Fruit fly (Drosophila melanogaster) whole organism, adult: Measurements from ENCODE around the gene CG44002.
A peak's percentile ranks its signal among the peaks of the same experiment; 100 is the strongest.

ENCODE experiments used
- CG11617 ChIP-seq: fragments of 200-800 bp; sonication (Bioruptor generic); optimal IDR thresholded peaks from 2 replicates; lab custom pipeline; 2017; ENCODE audit warnings: mild to moderate bottlenecking, missing biosample characterization, missing genetic modification reagents, missing genetic modification characterization
- CG12768 ChIP-seq: fragments of 200-800 bp; sonication (Bioruptor generic); optimal IDR thresholded peaks from 2 replicates; lab custom pipeline; 2017; ENCODE audit warnings: missing biosample characterization, missing genetic modification characterization, mild to moderate bottlenecking, moderate library complexity, missing genetic modification reagents
- CG14711 ChIP-seq: fragments of 200-800 bp; sonication (Bioruptor generic); optimal IDR thresholded peaks from 2 replicates; lab custom pipeline; 2018; ENCODE audit warnings: missing biosample characterization, mild to moderate bottlenecking, missing genetic modification characterization, moderate library complexity
- CG1620 ChIP-seq: fragments of 200-800 bp; sonication (Bioruptor generic); optimal IDR thresholded peaks from 2 replicates; lab custom pipeline; 2016; ENCODE audit warnings: missing biosample characterization, missing genetic modification characterization
- CG33017 ChIP-seq: fragments of 200-800 bp; sonication (Bioruptor generic); optimal IDR thresholded peaks from 2 replicates; lab custom pipeline; 2018; ENCODE audit warnings: missing biosample characterization, mild to moderate bottlenecking, missing genetic modification characterization, moderate library complexity
- CG5204 ChIP-seq: fragments of 200-800 bp; sonication (Bioruptor generic); optimal IDR thresholded peaks from 2 replicates; lab custom pipeline; 2016; ENCODE audit warnings: missing biosample characterization, missing genetic modification characterization
- CG7045 ChIP-seq: fragments of 200-800 bp; sonication (Bioruptor generic); optimal IDR thresholded peaks from 2 replicates; lab custom pipeline; 2017; ENCODE audit warnings: missing biosample characterization, mild to moderate bottlenecking, missing genetic modification characterization
- CG7101 ChIP-seq: fragments of 200-800 bp; sonication (Bioruptor generic); optimal IDR thresholded peaks from 2 replicates; lab custom pipeline; 2018; ENCODE audit warnings: missing biosample characterization, mild to moderate bottlenecking, missing genetic modification characterization, moderate library complexity
- Clk ChIP-seq: fragments of 200-800 bp; sonication (Bioruptor generic); optimal IDR thresholded peaks from 2 replicates; lab custom pipeline; 2017; ENCODE audit warnings: missing biosample characterization, missing genetic modification characterization
- Crg-1 ChIP-seq: fragments of 200-800 bp; sonication (Bioruptor generic); optimal IDR thresholded peaks from 2 replicates; lab custom pipeline; 2016; ENCODE audit warnings: missing biosample characterization, missing genetic modification characterization
- Hr96 ChIP-seq: fragments of 200-800 bp; sonication (Bioruptor generic); optimal IDR thresholded peaks from 2 replicates; lab custom pipeline; 2016; ENCODE audit warnings: missing biosample characterization, missing genetic modification characterization
- Mnt ChIP-seq: fragments of 200-800 bp; sonication (Bioruptor generic); optimal IDR thresholded peaks from 2 replicates; lab custom pipeline; 2016; ENCODE audit warnings: missing biosample characterization, mild to moderate bottlenecking, missing genetic modification characterization
- bab1 ChIP-seq: fragments of 200-800 bp; sonication (Bioruptor generic); optimal IDR thresholded peaks from 3 replicates; lab custom pipeline; 2019; ENCODE audit warnings: missing biosample characterization, mild to moderate bottlenecking, missing genetic modification characterization, moderate library complexity
- cic ChIP-seq: fragments of 200-800 bp; sonication (Bioruptor generic); optimal IDR thresholded peaks from 2 replicates; lab custom pipeline; 2017; ENCODE audit warnings: missing biosample characterization, mild to moderate bottlenecking, missing genetic modification characterization, moderate library complexity
- cnc ChIP-seq, 2 experiments: fragments of >200 bp; optimal IDR thresholded peaks; 2 replicates each; lab custom pipeline; 2017
- kay ChIP-seq: fragments of 200-800 bp; sonication (Bioruptor generic); peaks from one replicate; lab custom pipeline; 2016; ENCODE audit warnings: missing biosample characterization, missing genetic modification characterization, borderline replicate concordance
- ovo ChIP-seq: fragments of 200-800 bp; sonication (Bioruptor generic); optimal IDR thresholded peaks from 2 replicates; lab custom pipeline; 2016; ENCODE audit warnings: missing biosample characterization, missing genetic modification characterization
- pad ChIP-seq: fragments of 200-800 bp; sonication (Bioruptor generic); optimal IDR thresholded peaks from 3 replicates; lab custom pipeline; 2017; ENCODE audit warnings: missing biosample characterization, missing genetic modification characterization, mild to moderate bottlenecking, moderate library complexity, missing genetic modification reagents
- tj ChIP-seq: fragments of 200-800 bp; sonication (Bioruptor generic); optimal IDR thresholded peaks from 3 replicates; lab custom pipeline; 2017; ENCODE audit warnings: missing biosample characterization, mild to moderate bottlenecking, missing genetic modification characterization, moderate library complexity
- toe ChIP-seq: fragments of 200-800 bp; sonication (Bioruptor generic); optimal IDR thresholded peaks from 2 replicates; lab custom pipeline; 2016; ENCODE audit warnings: missing biosample characterization, missing genetic modification characterization

Gene CG44002

DNA sequence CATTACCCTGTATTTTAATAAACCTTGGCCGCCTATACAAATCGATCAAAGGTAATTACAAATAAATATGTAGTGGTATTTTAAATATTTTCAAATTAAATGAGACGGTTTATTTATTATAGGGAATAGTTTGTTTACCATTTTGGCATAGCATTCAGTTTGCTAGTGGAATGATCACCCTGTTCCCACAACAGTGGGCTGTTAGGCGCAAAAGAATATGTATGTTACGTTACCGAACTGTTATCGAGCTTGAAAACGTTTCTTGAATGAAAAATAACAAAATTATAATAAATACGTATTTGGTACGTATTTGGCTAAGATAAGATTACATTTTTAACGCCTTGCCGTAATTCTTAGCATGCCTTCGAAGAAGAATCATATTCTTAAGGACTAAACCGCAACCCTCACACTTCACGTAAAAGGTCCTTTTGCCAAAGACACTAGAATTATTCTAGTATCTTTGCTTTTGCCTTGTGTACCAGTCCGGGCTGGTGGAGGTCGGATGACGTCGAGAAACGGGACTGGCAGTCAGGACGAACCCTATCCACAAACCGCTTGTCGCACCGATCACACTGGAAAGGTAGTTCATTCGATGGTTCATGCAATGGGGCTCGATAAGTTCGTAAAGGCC is at the start of gene CG44002:
Gene CG44002 (minus strand): TSS at position 144 of the 631 bp plus-strand sequence.
- TF ChIP-seq CG7101 (tag; lab: Kevin White, UChicago): no peak
- no peak for TF ChIP-seq CG1620 (GFP tag; lab: Kevin White, UChicago)
- no peak for TF ChIP-seq Crg-1 (GFP tag; lab: Kevin White, UChicago)
- TF ChIP-seq bab1 (GFP tag; lab: Kevin White, UChicago): peak; percentile 32
- no peak for TF ChIP-seq CG5204 (GFP tag; lab: Kevin White, UChicago)
- TF ChIP-seq ovo (GFP tag; lab: Kevin White, UChicago): no peak
- no peak for TF ChIP-seq pad (GFP tag; lab: Kevin White, UChicago)
- TF ChIP-seq kay (GFP tag; lab: Kevin White, UChicago): peak; percentile 86
- no peak for TF ChIP-seq tj
- TF ChIP-seq CG33017 (tag; lab: Kevin White, UChicago): no peak

DNA sequence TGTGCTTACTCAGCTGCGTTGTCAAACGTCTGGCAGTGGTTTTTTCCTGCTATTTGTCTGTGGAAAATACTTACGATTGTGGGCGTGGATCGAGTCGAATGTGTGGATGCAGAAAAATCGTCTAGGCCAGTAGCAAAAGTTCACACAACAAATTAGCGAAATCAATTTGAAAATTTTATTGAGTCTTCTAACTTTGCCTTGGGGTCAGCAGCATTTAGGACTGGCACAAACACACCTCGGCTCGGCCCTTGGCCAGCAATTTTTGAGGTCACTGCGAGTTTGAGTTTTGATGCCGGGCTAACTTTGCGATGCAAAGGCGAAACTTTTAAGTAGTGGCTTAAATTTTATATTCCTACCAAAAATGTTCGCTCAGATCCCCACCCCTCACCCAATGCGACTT is 29.5 kb upstream of the CG44002 start, which contains the start of gene CG34393:
Gene CG34393 (minus strand): TSS at position 101 of the 400 bp plus-strand sequence.
- no peak for TF ChIP-seq CG5204 (GFP tag; lab: Kevin White, UChicago)
- no peak for TF ChIP-seq CG14711 (tag; lab: Kevin White, UChicago)
- no peak for TF ChIP-seq CG33017 (tag; lab: Kevin White, UChicago)
- no peak for TF ChIP-seq CG1620 (GFP tag; lab: Kevin White, UChicago)
- TF ChIP-seq Crg-1 (GFP tag; lab: Kevin White, UChicago): no peak
- no peak for TF ChIP-seq bab1 (GFP tag; lab: Kevin White, UChicago)
- no peak for TF ChIP-seq Clk
- no peak for TF ChIP-seq kay (GFP tag; lab: Kevin White, UChicago)
- no peak for TF ChIP-seq CG7101 (tag; lab: Kevin White, UChicago)
- TF ChIP-seq ovo (GFP tag; lab: Kevin White, UChicago): no peak
- TF ChIP-seq Mnt (GFP tag; lab: Kevin White, UChicago): no peak
- no peak for TF ChIP-seq CG12768 (GFP tag; lab: Kevin White, UChicago)
- TF ChIP-seq tj: no peak
- TF ChIP-seq CG7045 (GFP tag; lab: Kevin White, UChicago): no peak
- no peak for TF ChIP-seq Hr96
- no peak for TF ChIP-seq toe

DNA sequence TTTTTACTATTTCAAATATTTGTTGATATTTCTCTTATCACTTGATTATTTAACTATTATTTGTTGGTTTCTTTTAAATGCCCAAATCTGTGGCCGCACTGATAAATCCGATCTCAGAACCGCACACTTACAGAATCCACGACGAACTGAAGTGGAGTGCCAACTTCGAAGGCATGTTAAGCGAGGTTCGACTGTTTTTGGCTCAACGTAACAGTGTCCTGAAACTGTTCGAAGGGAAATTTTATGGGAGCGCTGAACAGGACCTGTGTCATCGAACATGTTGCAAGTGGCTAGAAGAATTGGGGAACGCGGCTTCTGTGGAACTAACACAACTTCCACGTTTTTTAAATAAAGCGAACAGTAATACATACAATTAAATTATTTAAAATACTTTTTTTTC is 28.7 kb upstream of the CG44002 start:
- TF ChIP-seq CG5204 (GFP tag; lab: Kevin White, UChicago) (no peak), CG7101 (tag; lab: Kevin White, UChicago) (no peak), CG7045 (GFP tag; lab: Kevin White, UChicago) (no peak), Mnt (GFP tag; lab: Kevin White, UChicago) (no peak), tj (no peak), cic (GFP tag; lab: Kevin White, UChicago) (no peak), cnc (optimal IDR thresholded peaks at IDR 0.05; lab: Kevin White, UChicago) (no peak), Crg-1 (GFP tag; lab: Kevin White, UChicago) (no peak), CG12768 (GFP tag; lab: Kevin White, UChicago) (no peak), bab1 (GFP tag; lab: Kevin White, UChicago) (no peak), Clk (no peak), CG11617 (GFP tag; lab: Kevin White, UChicago) (no peak), kay (GFP tag; lab: Kevin White, UChicago) (no peak), Hr96 (no peak), CG33017 (tag; lab: Kevin White, UChicago) (no peak), toe (no peak), ovo (GFP tag; lab: Kevin White, UChicago) (no peak), CG14711 (tag; lab: Kevin White, UChicago) (no peak), pad (GFP tag; lab: Kevin White, UChicago) (no peak), CG1620 (GFP tag; lab: Kevin White, UChicago) (no peak)

DNA sequence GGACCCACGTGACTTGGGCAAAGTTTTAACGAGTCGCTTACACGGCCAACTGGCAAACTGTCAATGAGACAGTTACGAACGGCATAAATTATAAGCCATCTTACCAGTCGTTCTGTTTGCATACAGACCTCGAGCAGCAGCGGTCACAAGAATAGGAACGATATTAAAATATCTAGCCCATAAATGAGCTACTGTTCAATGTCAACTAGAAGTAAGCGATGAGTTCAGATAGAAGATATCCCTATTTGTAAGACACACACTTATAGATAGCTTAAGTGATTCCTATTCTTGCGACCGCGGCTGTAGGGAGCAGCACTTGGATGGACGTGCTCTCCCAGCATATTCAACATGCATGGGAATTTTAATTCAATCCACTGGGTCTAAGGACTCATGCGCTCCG is 18.0 kb upstream of the CG44002 start:
- no peak for TF ChIP-seq tj
- no peak for TF ChIP-seq CG33017 (tag; lab: Kevin White, UChicago)
- TF ChIP-seq Hr96: no peak
- TF ChIP-seq ovo (GFP tag; lab: Kevin White, UChicago): no peak
- TF ChIP-seq cnc (optimal IDR thresholded peaks at IDR 0.05; lab: Kevin White, UChicago): no peak
- TF ChIP-seq Mnt (GFP tag; lab: Kevin White, UChicago): no peak
- no peak for TF ChIP-seq cic (GFP tag; lab: Kevin White, UChicago)

DNA sequence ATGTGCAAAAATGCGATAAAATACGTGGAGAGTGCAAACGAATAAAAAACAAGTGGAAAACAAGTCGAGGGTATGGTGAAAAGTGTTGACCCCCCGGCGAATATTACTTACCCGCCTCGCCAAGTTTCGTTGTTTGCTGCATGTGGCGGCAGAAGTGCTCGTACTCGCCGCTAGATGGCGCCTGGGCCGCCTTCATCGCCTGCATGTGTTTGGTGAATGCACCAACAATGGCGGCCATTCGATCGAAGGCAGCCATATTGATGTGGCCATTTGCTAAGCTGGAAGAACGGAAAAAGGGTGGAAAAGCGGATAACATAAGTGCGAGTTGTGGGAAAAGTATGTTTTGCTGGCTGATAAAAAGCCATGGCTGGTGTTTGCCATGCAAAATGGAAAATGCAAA is 12.3 kb upstream of the CG44002 start:
- TF ChIP-seq Hr96: no peak
- TF ChIP-seq CG14711 (tag; lab: Kevin White, UChicago): no peak
- TF ChIP-seq CG5204 (GFP tag; lab: Kevin White, UChicago): no peak
- no peak for TF ChIP-seq CG11617 (GFP tag; lab: Kevin White, UChicago)
- TF ChIP-seq CG1620 (GFP tag; lab: Kevin White, UChicago): no peak
- no peak for TF ChIP-seq tj
- no peak for TF ChIP-seq CG33017 (tag; lab: Kevin White, UChicago)
- no peak for TF ChIP-seq Mnt (GFP tag; lab: Kevin White, UChicago)
- TF ChIP-seq ovo (GFP tag; lab: Kevin White, UChicago): no peak
- TF ChIP-seq kay (GFP tag; lab: Kevin White, UChicago): no peak
- no peak for TF ChIP-seq Crg-1 (GFP tag; lab: Kevin White, UChicago)
- TF ChIP-seq CG7101 (tag; lab: Kevin White, UChicago): no peak
- no peak for TF ChIP-seq pad (GFP tag; lab: Kevin White, UChicago)
- no peak for TF ChIP-seq CG12768 (GFP tag; lab: Kevin White, UChicago)
- TF ChIP-seq Clk: no peak
- TF ChIP-seq toe: no peak

DNA sequence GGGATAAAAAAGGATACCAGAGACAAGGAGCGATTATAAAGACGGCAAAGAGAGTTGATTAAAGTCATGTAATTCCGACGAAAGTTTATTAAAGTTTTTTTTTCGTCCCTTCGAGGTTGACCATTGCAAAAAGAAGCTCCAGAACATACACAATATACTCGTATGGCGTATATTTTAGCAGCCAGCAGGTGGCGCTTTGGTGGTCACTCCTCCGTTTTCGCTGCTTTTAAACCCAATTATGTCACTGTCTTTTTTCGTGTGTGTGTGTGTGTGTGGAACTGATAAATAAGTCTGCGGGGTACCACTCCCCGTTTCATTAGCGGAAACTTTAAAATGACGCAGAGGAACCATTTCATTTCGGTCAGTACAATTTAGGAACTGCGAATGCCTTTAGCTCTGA is 8.8 kb upstream of the CG44002 start:
- TF ChIP-seq tj (no peak), cnc (optimal IDR thresholded peaks at IDR 0.05; lab: Kevin White, UChicago) (no peak), CG7045 (GFP tag; lab: Kevin White, UChicago) (no peak), CG5204 (GFP tag; lab: Kevin White, UChicago) (no peak), pad (GFP tag; lab: Kevin White, UChicago) (no peak), ovo (GFP tag; lab: Kevin White, UChicago) (no peak)
